Worm (Caenorhabditis elegans) whole organism, early embryonic: ENCODE measurements around the gene oac-8.

Source experiments
- ama-1 ChIP-seq: fragments of 150-350 bp; optimal IDR thresholded peaks from 2 replicates; lab custom pipeline; 2014
- flt-1 ChIP-seq: fragments of 200-800 bp; sonication (Bioruptor generic); IDR thresholded peaks from 2 replicates; pipeline ENCODE4 v1.3.6; 2022; ENCODE audit warnings: missing genetic modification characterization, missing compliant biosample characterization
- hnd-1 ChIP-seq: sonication (generic microtip); optimal IDR thresholded peaks from 2 replicates; lab custom pipeline; 2016; ENCODE audit warnings: missing genetic modification characterization, missing compliant biosample characterization
- sea-1 ChIP-seq: fragments of 200-800 bp; sonication (Bioruptor generic); conservative IDR thresholded peaks from 2 replicates; pipeline ENCODE4 v1.3.6; 2022; ENCODE audit warnings: missing genetic modification characterization, missing compliant biosample characterization
- tbx-11 ChIP-seq: fragments of 200-800 bp; sonication (Bioruptor generic); IDR thresholded peaks from 2 replicates; pipeline ENCODE4 v1.3.6; 2022; ENCODE audit warnings: missing genetic modification characterization, missing compliant biosample characterization
- tbx-37 ChIP-seq: fragments of 200-800 bp; sonication (Bioruptor generic); conservative IDR thresholded peaks from 2 replicates; pipeline ENCODE4 v1.3.6; 2022; ENCODE audit warnings: missing genetic modification reagents, missing genetic modification characterization, missing compliant biosample characterization

DNA sequence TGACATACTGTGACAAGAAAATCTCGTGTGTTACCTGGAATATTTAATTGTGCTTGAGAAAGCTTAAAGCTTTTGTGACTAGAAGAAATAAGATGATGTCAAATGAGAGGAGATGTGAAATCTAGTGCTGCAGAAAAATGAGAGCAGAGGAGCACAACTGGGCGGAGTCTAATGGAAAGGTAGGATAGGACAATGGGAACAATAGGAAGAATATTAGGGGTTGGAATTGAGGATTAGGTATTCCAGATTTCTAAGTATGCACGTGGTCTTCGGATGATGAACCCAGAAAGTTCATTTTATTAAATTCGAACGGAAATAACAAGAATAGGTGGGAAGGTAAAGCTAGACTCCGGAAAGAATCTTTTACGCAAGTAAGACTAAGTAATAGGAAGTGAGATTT, 9.2 kb downstream of the oac-8 start, which contains the start of gene C43F9.7:
- no peak for TF ChIP-seq tbx-37 (GFP tag; lab: Robert Waterston, UW)
- TF ChIP-seq flt-1 (GFP tag; lab: Robert Waterston, UW) = no peak
- TF ChIP-seq sea-1 (GFP tag; lab: Robert Waterston, UW) = no peak
- no peak for TF ChIP-seq hnd-1 (tag; lab: Kevin White, UChicago)
- no peak for TF ChIP-seq ama-1 (lab: Kevin White, UChicago)
- no peak for TF ChIP-seq tbx-11
